Fruit fly (Drosophila melanogaster) whole organism, embryonic: Measurements from ENCODE around the gene Zn72D.

Experiments used
- Antp ChIP-seq: fragments of 200-800 bp; sonication (Bioruptor generic); optimal IDR thresholded peaks from 3 replicates; lab custom pipeline; 2016; ENCODE audit warnings: missing biosample characterization, missing genetic modification characterization
- Asciz ChIP-seq: fragments of 200-800 bp; sonication (Bioruptor generic); optimal IDR thresholded peaks from 2 replicates; lab custom pipeline; 2017; ENCODE audit warnings: missing biosample characterization, mild to moderate bottlenecking, missing genetic modification characterization, missing genetic modification reagents
- B-H1 ChIP-seq: fragments of 200-800 bp; sonication (Bioruptor generic); IDR thresholded peaks from 3 replicates; pipeline ENCODE4 v1.3.6; 2022; ENCODE audit warnings: missing biosample characterization, missing genetic modification characterization
- Bdp1 ChIP-seq: fragments of 200-800 bp; sonication (Bioruptor generic); optimal IDR thresholded peaks from 3 replicates; lab custom pipeline; 2016; ENCODE audit warnings: missing biosample characterization, missing genetic modification characterization
- C15 ChIP-seq: fragments of 200-800 bp; sonication (Bioruptor generic); IDR thresholded peaks from 3 replicates; pipeline ENCODE4 v1.3.6; 2022; ENCODE audit warnings: missing biosample characterization, missing genetic modification characterization
- CG10654 ChIP-seq: fragments of 200-800 bp; sonication (Bioruptor generic); optimal IDR thresholded peaks from 2 replicates; lab custom pipeline; 2016; ENCODE audit warnings: missing biosample characterization, missing genetic modification characterization
- CG12104 ChIP-seq: fragments of 200-800 bp; sonication (Bioruptor generic); optimal IDR thresholded peaks from 3 replicates; lab custom pipeline; 2016; ENCODE audit warnings: missing biosample characterization, missing genetic modification characterization
- CG15073 ChIP-seq: fragments of 200-800 bp; sonication (Bioruptor generic); optimal IDR thresholded peaks from 2 replicates; lab custom pipeline; 2016; ENCODE audit warnings: missing biosample characterization, missing genetic modification characterization
- CG17385 ChIP-seq: fragments of 200-800 bp; sonication (Bioruptor generic); optimal IDR thresholded peaks from 3 replicates; lab custom pipeline; 2018; ENCODE audit warnings: missing biosample characterization, mild to moderate bottlenecking, missing genetic modification characterization
- CG17568 ChIP-seq: fragments of 200-800 bp; sonication (Bioruptor generic); optimal IDR thresholded peaks from 2 replicates; lab custom pipeline; 2018; ENCODE audit warnings: missing biosample characterization, mild to moderate bottlenecking, missing genetic modification characterization, moderate library complexity
- CG17912 ChIP-seq: fragments of 200-800 bp; sonication (Bioruptor generic); optimal IDR thresholded peaks from 2 replicates; lab custom pipeline; 2018; ENCODE audit warnings: missing biosample characterization, mild to moderate bottlenecking, missing genetic modification characterization
- CG32532 ChIP-seq: fragments of 200-800 bp; sonication (Bioruptor generic); IDR thresholded peaks from 2 replicates; pipeline ENCODE4 v1.3.6; 2022; ENCODE audit warnings: missing biosample characterization, missing genetic modification characterization
- CG32772 ChIP-seq: fragments of 200-800 bp; sonication (Bioruptor generic); IDR thresholded peaks from 2 replicates; pipeline ENCODE4 v1.3.6; 2022; ENCODE audit warnings: missing biosample characterization, missing genetic modification characterization
- CG4730 ChIP-seq: fragments of 200-800 bp; sonication (Bioruptor generic); IDR thresholded peaks from 2 replicates; pipeline ENCODE4 v1.3.6; 2022; ENCODE audit warnings: missing biosample characterization, missing genetic modification characterization
- CG6654 ChIP-seq: fragments of 200-800 bp; sonication (Bioruptor generic); optimal IDR thresholded peaks from 2 replicates; lab custom pipeline; 2017; ENCODE audit warnings: missing biosample characterization, mild to moderate bottlenecking, missing genetic modification characterization
- CG6813 ChIP-seq: fragments of 200-800 bp; sonication (Bioruptor generic); optimal IDR thresholded peaks from 2 replicates; lab custom pipeline; 2017; ENCODE audit warnings: missing biosample characterization, missing genetic modification characterization, mild to moderate bottlenecking, moderate library complexity, missing genetic modification reagents
- CG8281 ChIP-seq: fragments of 200-800 bp; sonication (Bioruptor generic); optimal IDR thresholded peaks from 2 replicates; lab custom pipeline; 2018; ENCODE audit warnings: missing biosample characterization, mild to moderate bottlenecking, missing genetic modification characterization, moderate library complexity
- Camta ChIP-seq: fragments of 200-800 bp; sonication (Bioruptor generic); optimal IDR thresholded peaks from 2 replicates; lab custom pipeline; 2016; ENCODE audit warnings: missing biosample characterization, missing genetic modification characterization
- CoRest ChIP-seq: fragments of 200-800 bp; sonication (Bioruptor generic); optimal IDR thresholded peaks from 3 replicates; lab custom pipeline; 2018; ENCODE audit warnings: missing biosample characterization, mild to moderate bottlenecking, missing genetic modification characterization, moderate library complexity
- Dad ChIP-seq: fragments of 200-800 bp; sonication (Bioruptor generic); optimal IDR thresholded peaks from 3 replicates; lab custom pipeline; 2016; ENCODE audit warnings: missing biosample characterization, missing genetic modification characterization
- Dbx ChIP-seq: fragments of 200-800 bp; sonication (Bioruptor generic); IDR thresholded peaks from 3 replicates; pipeline ENCODE4 v1.3.6; 2022; ENCODE audit warnings: missing biosample characterization, missing genetic modification characterization
- Drgx ChIP-seq: fragments of 200-800 bp; sonication (Bioruptor generic); IDR thresholded peaks from 2 replicates; pipeline ENCODE4 v1.3.6; 2022; ENCODE audit warnings: missing biosample characterization, missing genetic modification characterization
- E2f1 ChIP-seq: fragments of 200-800 bp; sonication (Bioruptor generic); IDR thresholded peaks from 2 replicates; pipeline ENCODE4 v1.3.6; 2022; ENCODE audit warnings: missing biosample characterization, missing genetic modification characterization
- E2f2 ChIP-seq: fragments of 200-800 bp; sonication (Bioruptor generic); IDR thresholded peaks from 2 replicates; pipeline ENCODE4 v1.3.6; 2022; ENCODE audit warnings: missing biosample characterization, missing genetic modification characterization
- Hr39 ChIP-seq: fragments of >200 bp; optimal IDR thresholded peaks from 2 replicates; lab custom pipeline; 2017
- Lim3 ChIP-seq: fragments of 200-800 bp; sonication (Bioruptor generic); IDR thresholded peaks from 2 replicates; pipeline ENCODE4 v1.3.6; 2022; ENCODE audit warnings: missing biosample characterization, missing genetic modification characterization
- Meics ChIP-seq: fragments of 200-800 bp; sonication (Bioruptor generic); optimal IDR thresholded peaks from 2 replicates; lab custom pipeline; 2017; ENCODE audit warnings: missing biosample characterization, mild to moderate bottlenecking, missing genetic modification characterization
- NC2β ChIP-seq: fragments of 200-800 bp; sonication (Bioruptor generic); optimal IDR thresholded peaks from 2 replicates; lab custom pipeline; 2016; ENCODE audit warnings: missing biosample characterization, missing genetic modification characterization
- Tbp ChIP-seq: fragments of >200 bp; optimal IDR thresholded peaks from 2 replicates; lab custom pipeline; 2018; ENCODE audit warnings: missing biosample characterization, missing genetic modification characterization
- crc ChIP-seq: fragments of 200-800 bp; sonication (Bioruptor generic); optimal IDR thresholded peaks from 2 replicates; lab custom pipeline; 2016; ENCODE audit warnings: missing biosample characterization, missing genetic modification characterization
- crol ChIP-seq: fragments of 200-800 bp; sonication (Bioruptor generic); IDR thresholded peaks from 2 replicates; pipeline ENCODE4 v1.3.6; 2022; ENCODE audit warnings: missing biosample characterization, missing genetic modification characterization
- crp ChIP-seq, 2 experiments: fragments of 200-800 bp; sonication (Bioruptor generic); optimal IDR thresholded peaks; 2 replicates in 1 of 2; 3 replicates in 1 of 2; lab custom pipeline; 2017; ENCODE audit warnings: missing biosample characterization in 2 of 2, missing genetic modification characterization in 2 of 2, mild to moderate bottlenecking in 1 of 2, moderate library complexity in 1 of 2
- esg ChIP-seq: fragments of 200-800 bp; sonication (Bioruptor generic); conservative IDR thresholded peaks from 2 replicates; pipeline ENCODE4 v1.3.6; 2022; ENCODE audit warnings: missing biosample characterization, missing genetic modification characterization
- gfzf ChIP-seq: fragments of 200-800 bp; sonication (Bioruptor generic); optimal IDR thresholded peaks from 2 replicates; lab custom pipeline; 2016; ENCODE audit warnings: missing biosample characterization, mild to moderate bottlenecking, missing genetic modification characterization, moderate library complexity
- hth ChIP-seq: fragments of >200 bp; optimal IDR thresholded peaks from 2 replicates; lab custom pipeline; 2017; ENCODE audit warnings: inconsistent platforms
- inv ChIP-seq: fragments of 200-800 bp; sonication (Bioruptor generic); IDR thresholded peaks from 2 replicates; pipeline ENCODE4 v1.3.6; 2022; ENCODE audit warnings: missing biosample characterization, missing genetic modification characterization; ENCODE audit not compliant: partially characterized antibody
- mam ChIP-seq: fragments of 200-800 bp; sonication (Bioruptor generic); optimal IDR thresholded peaks from 3 replicates; lab custom pipeline; 2016; ENCODE audit warnings: missing biosample characterization, missing genetic modification characterization
- nerfin-1 ChIP-seq: fragments of 200-800 bp; sonication (Bioruptor generic); optimal IDR thresholded peaks from 3 replicates; lab custom pipeline; 2019; ENCODE audit warnings: missing biosample characterization, mild to moderate bottlenecking, missing genetic modification characterization, moderate library complexity
- onecut ChIP-seq: fragments of 200-800 bp; sonication (Bioruptor generic); IDR thresholded peaks from 2 replicates; pipeline ENCODE4 v1.3.6; 2022; ENCODE audit warnings: missing biosample characterization, missing genetic modification characterization
- peb ChIP-seq: fragments of 200-800 bp; sonication (Bioruptor generic); IDR thresholded peaks from 2 replicates; pipeline ENCODE4 v1.3.6; 2022; ENCODE audit warnings: missing biosample characterization, missing genetic modification characterization
- phol ChIP-seq: fragments of 200-800 bp; sonication (Bioruptor generic); optimal IDR thresholded peaks from 3 replicates; lab custom pipeline; 2018; ENCODE audit warnings: missing biosample characterization, mild to moderate bottlenecking, missing genetic modification characterization, moderate library complexity
- sens-2 ChIP-seq: fragments of 200-800 bp; sonication (Bioruptor generic); IDR thresholded peaks from 2 replicates; pipeline ENCODE4 v1.3.6; 2022; ENCODE audit warnings: missing biosample characterization, missing genetic modification characterization
- seq ChIP-seq: fragments of 200-800 bp; sonication (Bioruptor generic); IDR thresholded peaks from 2 replicates; pipeline ENCODE4 v1.3.6; 2022; ENCODE audit warnings: missing biosample characterization, missing genetic modification characterization
- slp2 ChIP-seq: fragments of 200-800 bp; sonication (Bioruptor generic); optimal IDR thresholded peaks from 2 replicates; lab custom pipeline; 2016; ENCODE audit warnings: missing biosample characterization, missing genetic modification characterization
- sqz ChIP-seq: fragments of 200-800 bp; sonication (Bioruptor generic); optimal IDR thresholded peaks from 3 replicates; lab custom pipeline; 2018; ENCODE audit warnings: missing biosample characterization, mild to moderate bottlenecking, missing genetic modification characterization
- stc ChIP-seq: fragments of 200-800 bp; sonication (Bioruptor generic); IDR thresholded peaks from 2 replicates; pipeline ENCODE4 v1.3.6; 2022; ENCODE audit warnings: missing biosample characterization, missing genetic modification characterization
- tna ChIP-seq: fragments of 200-800 bp; sonication (Bioruptor generic); IDR thresholded peaks from 2 replicates; pipeline ENCODE4 v1.3.6; 2022; ENCODE audit warnings: missing biosample characterization, missing genetic modification characterization; ENCODE audit not compliant: partially characterized antibody
- trem ChIP-seq: fragments of 200-800 bp; optimal IDR thresholded peaks from 3 replicates; lab custom pipeline; 2019; ENCODE audit warnings: missing biosample characterization, mild to moderate bottlenecking, missing genetic modification characterization, moderate library complexity
- wor ChIP-seq: fragments of 200-800 bp; sonication (Bioruptor generic); IDR thresholded peaks from 2 replicates; pipeline ENCODE4 v1.3.6; 2022; ENCODE audit warnings: missing biosample characterization, missing genetic modification characterization
- zf30C ChIP-seq: fragments of 200-800 bp; sonication (Bioruptor generic); optimal IDR thresholded peaks from 3 replicates; lab custom pipeline; 2018; ENCODE audit warnings: missing biosample characterization, mild to moderate bottlenecking, missing genetic modification characterization
- zfh1 ChIP-seq: fragments of 200-800 bp; sonication (Bioruptor generic); IDR thresholded peaks from 3 replicates; pipeline ENCODE4 v1.3.6; 2022; ENCODE audit warnings: missing biosample characterization, missing genetic modification characterization

Gene Zn72D

dm6 chr3L:16060806-16061600 lies 51.4 kb downstream of the Zn72D start (continued):
- TF ChIP-seq Asciz (GFP tag; lab: Kevin White, UChicago) (no peak), CG15073 (no peak), sens-2 (GFP tag; lab: Robert Waterston, UW) (no peak), slp2 (no peak), CG17385 (GFP tag; lab: Kevin White, UChicago) (peak; percentile 59), CG32532 (GFP tag; lab: Robert Waterston, UW) (no peak; the same call in 1 of the 2 replicates), CG17912 (no peak), crp (GFP tag; optimal IDR thresholded peaks at IDR 0.05; lab: Kevin White, UChicago) (no peak), zfh1 (GFP tag; lab: Robert Waterston, UW) (no peak), CG6654 (peak; percentile 6), hth (lab: Kevin White, UChicago) (no peak), CG12104 (GFP tag; lab: Kevin White, UChicago) (peak; percentile 15), CG32772 (GFP tag; lab: Robert Waterston, UW) (peak; percentile 39; the same call in 1 of the 2 replicates), B-H1 (GFP tag; lab: Robert Waterston, UW) (no peak), Drgx (GFP tag; lab: Robert Waterston, UW) (0 out of 2 replicates have a peak, but pooled peaks have one; percentile 16), peb (GFP tag; lab: Robert Waterston, UW) (no peak), CG10654 (GFP tag; lab: Kevin White, UChicago) (peak; percentile 5), crc (GFP tag; lab: Kevin White, UChicago) (no peak), E2f2 (no peak; the same call in 1 of the 2 replicates), CG6813 (GFP tag; lab: Kevin White, UChicago) (no peak), mam (GFP tag; lab: Kevin White, UChicago) (peak; percentile 5), onecut (no peak), trem (tag; lab: Kevin White, UChicago) (peak; percentile 20), CG8281 (no peak), stc (no peak), E2f1 (GFP tag; lab: Robert Waterston, UW) (0 out of 2 replicates have a peak, but pooled peaks have one; percentile 18), C15 (GFP tag; lab: Robert Waterston, UW) (0 out of 3 replicates have a peak, but pooled peaks have one; percentile 27), Meics (peak; percentile 51), seq (GFP tag; lab: Robert Waterston, UW) (no peak; the same call in 1 of the 2 replicates), Hr39 (no peak), esg (GFP tag; lab: Robert Waterston, UW) (peak; percentile 41; the same call in 1 of the 2 replicates), Tbp (GFP tag; lab: Kevin White, UChicago) (no peak), Dad (GFP tag; lab: Kevin White, UChicago) (no peak), tna (GFP tag; lab: Robert Waterston, UW) (no peak), Lim3 (no peak), Camta (GFP tag; lab: Kevin White, UChicago) (no peak), sqz (no peak), wor (GFP tag; lab: Robert Waterston, UW) (no peak), inv (GFP tag; lab: Robert Waterston, UW) (no peak), Bdp1 (no peak), nerfin-1 (tag; lab: Kevin White, UChicago) (no peak), zf30C (GFP tag; lab: Kevin White, UChicago) (peak; percentile 38), crol (GFP tag; lab: Robert Waterston, UW) (peak; percentile 78), CG4730 (no peak), phol (tag; lab: Kevin White, UChicago) (no peak), Antp (GFP tag; lab: Kevin White, UChicago) (peak; percentile 19), CG17568 (no peak), NC2β (GFP tag; lab: Kevin White, UChicago) (no peak), CoRest (tag; lab: Kevin White, UChicago) (no peak), Dbx (GFP tag; lab: Robert Waterston, UW) (no peak), gfzf (no peak)
